Worm (Caenorhabditis elegans) whole organism, mixed stage, embryonic: Measurements from ENCODE around the gene C27D6.1.

ENCODE experiments used
- M03D4.4 ChIP-seq: sonication (generic microtip); optimal IDR thresholded peaks from 2 replicates; lab custom pipeline; 2017; ENCODE audit warnings: mild to moderate bottlenecking, missing genetic modification characterization, missing compliant biosample characterization
- elt-1 ChIP-seq: sonication (generic microtip); optimal IDR thresholded peaks from 2 replicates; lab custom pipeline; 2017; ENCODE audit warnings: missing genetic modification characterization, mild to moderate bottlenecking, missing compliant biosample characterization, antibody characterized with exemption, moderate library complexity, borderline replicate concordance; ENCODE audit not compliant: insufficient read depth
- mab-5 ChIP-seq: fragments of 150-350 bp; optimal IDR thresholded peaks from 2 replicates; lab custom pipeline; 2014; ENCODE audit warnings: missing biosample characterization, missing genetic modification characterization
- nhr-12 ChIP-seq: fragments of 150-350 bp; optimal IDR thresholded peaks from 2 replicates; lab custom pipeline; 2014; ENCODE audit warnings: missing biosample characterization, missing genetic modification characterization
- nhr-28 ChIP-seq: fragments of 150-350 bp; optimal IDR thresholded peaks from 2 replicates; lab custom pipeline; 2014; ENCODE audit warnings: missing biosample characterization, missing genetic modification characterization
- pha-4 ChIP-seq: fragments of 150-350 bp; optimal IDR thresholded peaks from 2 replicates; lab custom pipeline; 2018; ENCODE audit warnings: missing biosample characterization, missing genetic modification reagents, missing genetic modification characterization
- ztf-11 ChIP-seq: fragments of 150-350 bp; optimal IDR thresholded peaks from 2 replicates; lab custom pipeline; 2014; ENCODE audit warnings: missing biosample characterization, missing genetic modification characterization

- no peak for TF ChIP-seq pha-4 (tag; lab: Kevin White, UChicago)
- no peak for TF ChIP-seq M03D4.4 (tag; lab: Kevin White, UChicago)
- TF ChIP-seq nhr-28, result no peak
- TF ChIP-seq elt-1, result no peak
- TF ChIP-seq nhr-12, result no peak
- no peak for TF ChIP-seq mab-5 (tag; lab: Kevin White, UChicago)
- no peak for TF ChIP-seq ztf-11 (tag; lab: Kevin White, UChicago)
Observed at ce11 chrII:5212675-5213074, 40.1 kb downstream of the C27D6.1 start, which contains the start of gene C34F11.1.
